Worm (Caenorhabditis elegans): Measurements from ENCODE around the gene nhr-30.

Gene nhr-30

ce11 chrV:9074360-9074834, 29.4 kb downstream of the nhr-30 start (continued):
- TF ChIP-seq nhr-6 (tag; optimal IDR thresholded peaks at IDR 0.05): peak; percentile 36
- TF ChIP-seq C34F6.9 (tag; optimal IDR thresholded peaks at IDR 0.05): no peak
- peak; percentile 7 for TF ChIP-seq blmp-1 (tag; optimal IDR thresholded peaks at IDR 0.05; ENCODE audit: insufficient read depth)
- no peak for TF ChIP-seq nhr-11 (tag; optimal IDR thresholded peaks at IDR 0.05)
- TF ChIP-seq sma-3 (GFP tag; optimal IDR thresholded peaks at IDR 0.05): peak; percentile 46
- TF ChIP-seq sma-9 (GFP tag; optimal IDR thresholded peaks at IDR 0.05): peak; percentile 35
- TF ChIP-seq sma-9 (tag; optimal IDR thresholded peaks at IDR 0.05): no peak
- TF ChIP-seq nhr-23 (tag; optimal IDR thresholded peaks at IDR 0.05): no peak
- TF ChIP-seq Y55F3AM.14 (GFP tag; optimal IDR thresholded peaks at IDR 0.05): no peak
- TF ChIP-seq gmeb-1 (tag; optimal IDR thresholded peaks at IDR 0.05): no peak
- TF ChIP-seq mbf-1 (tag; optimal IDR thresholded peaks at IDR 0.05): no peak
- TF ChIP-seq unc-55 (GFP tag; optimal IDR thresholded peaks at IDR 0.05): no peak
- TF ChIP-seq ZK546.5 (tag; optimal IDR thresholded peaks at IDR 0.05): no peak
- TF ChIP-seq skn-1 (tag; optimal IDR thresholded peaks at IDR 0.05): no peak
- TF ChIP-seq ama-1 (optimal IDR thresholded peaks at IDR 0.05): peak; percentile 73
- no peak for TF ChIP-seq lin-11 (tag; optimal IDR thresholded peaks at IDR 0.05)
- TF ChIP-seq fos-1 (tag; optimal IDR thresholded peaks at IDR 0.05): no peak
- TF ChIP-seq crh-2 (tag; optimal IDR thresholded peaks at IDR 0.05): peak; percentile 38
- TF ChIP-seq nhr-21 (tag; optimal IDR thresholded peaks at IDR 0.05): peak; percentile 13

DNA sequence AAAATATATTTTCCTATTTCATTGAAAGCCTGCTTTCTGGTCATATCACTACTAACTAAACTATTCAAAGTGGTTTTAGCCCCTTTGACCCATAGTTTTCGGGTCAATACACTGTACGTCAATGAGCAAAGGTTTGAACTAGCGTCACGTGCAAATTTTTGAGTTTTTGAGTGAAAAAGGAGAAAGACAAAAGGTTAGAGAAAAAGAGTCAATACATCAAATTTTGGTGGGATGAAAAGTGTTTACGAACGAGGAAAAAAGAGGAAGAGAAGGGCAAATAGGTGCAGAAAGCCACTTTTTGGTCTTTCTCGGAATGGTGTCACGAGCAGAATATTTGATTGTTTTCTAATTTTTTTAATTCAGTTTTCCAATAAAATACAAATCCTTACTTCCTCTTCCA, 30.9 kb downstream of the nhr-30 start:
- TF ChIP-seq mdl-1 (tag; optimal IDR thresholded peaks at IDR 0.05) (peak; percentile 13 to 17), ama-1 (optimal IDR thresholded peaks at IDR 0.05) (peak; percentile 24), nhr-129 (tag; optimal IDR thresholded peaks at IDR 0.05) (peak; percentile 54), sem-4 (tag; optimal IDR thresholded peaks at IDR 0.05) (no peak), unc-55 (GFP tag; optimal IDR thresholded peaks at IDR 0.05) (peak; percentile 15), sma-3 (GFP tag; optimal IDR thresholded peaks at IDR 0.05) (no peak), nhr-11 (tag; optimal IDR thresholded peaks at IDR 0.05) (no peak), mab-5 (tag; optimal IDR thresholded peaks at IDR 0.05) (no peak), ZK546.5 (tag; optimal IDR thresholded peaks at IDR 0.05) (no peak), peb-1 (tag; optimal IDR thresholded peaks at IDR 0.05) (no peak), R02D3.7 (tag; optimal IDR thresholded peaks at IDR 0.05) (no peak), ztf-4 (tag; optimal IDR thresholded peaks at IDR 0.05) (no peak), lin-39 (tag; optimal IDR thresholded peaks at IDR 0.05) (no peak), elt-1 (tag; optimal IDR thresholded peaks at IDR 0.05) (no peak), sma-9 (GFP tag; optimal IDR thresholded peaks at IDR 0.05) (peak; percentile 60), sma-9 (tag; optimal IDR thresholded peaks at IDR 0.05) (no peak), lin-11 (tag; optimal IDR thresholded peaks at IDR 0.05) (no peak), crh-2 (tag; optimal IDR thresholded peaks at IDR 0.05) (peak; percentile 2), ceh-16 (tag; optimal IDR thresholded peaks at IDR 0.05) (no peak), F13H6.1 (tag; optimal IDR thresholded peaks at IDR 0.05) (peak; percentile 38)

ce11 chrV:9076273-9076672, 31.3 kb downstream of the nhr-30 start, which contains the start of gene T27E4.7:
T27E4.7 (minus strand) TSS chrV:9076322.
- TF ChIP-seq blmp-1 (tag; optimal IDR thresholded peaks at IDR 0.05; ENCODE audit: insufficient read depth) (no peak), unc-39 (tag; optimal IDR thresholded peaks at IDR 0.05) (no peak)

DNA sequence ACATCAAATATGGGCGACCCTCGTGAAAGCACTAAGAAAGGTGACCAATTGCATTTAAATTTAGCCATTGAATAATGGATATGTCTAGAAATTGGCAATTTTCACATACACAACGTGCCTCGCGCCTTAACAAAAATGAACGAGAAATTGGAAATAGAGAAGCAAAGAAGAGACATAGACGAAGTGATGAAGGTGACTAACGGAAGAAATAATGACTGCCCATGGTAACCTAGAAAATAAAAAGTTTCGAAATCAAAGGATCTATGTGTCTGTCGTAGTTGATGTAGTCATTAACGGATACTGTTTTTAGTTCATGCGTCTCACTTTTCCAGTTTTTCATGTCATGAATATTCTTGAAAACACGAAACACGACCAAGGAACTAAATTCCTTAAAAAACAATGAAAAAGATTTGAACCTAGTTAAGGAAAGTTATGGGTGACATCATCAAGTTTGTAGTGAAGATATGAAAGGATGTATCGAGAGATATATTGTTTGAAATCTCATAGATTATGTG, 33.2 kb downstream of the nhr-30 start:
- TF ChIP-seq nhr-25 (tag; optimal IDR thresholded peaks at IDR 0.05): peak; percentile 6
- TF ChIP-seq lin-13 (GFP tag; optimal IDR thresholded peaks at IDR 0.05): no peak
- TF ChIP-seq sma-9 (GFP tag; optimal IDR thresholded peaks at IDR 0.05): no peak
- TF ChIP-seq sma-9 (tag; optimal IDR thresholded peaks at IDR 0.05): no peak
- no peak for TF ChIP-seq lsy-2 (tag; optimal IDR thresholded peaks at IDR 0.05)

ce11 chrV:9078815-9079525, 34.0 kb downstream of the nhr-30 start:
- TF ChIP-seq R02D3.7 (tag; optimal IDR thresholded peaks at IDR 0.05) (no peak), unc-62 (GFP tag; optimal IDR thresholded peaks at IDR 0.05) (no peak), ztf-4 (tag; optimal IDR thresholded peaks at IDR 0.05) (no peak), gmeb-1 (tag; optimal IDR thresholded peaks at IDR 0.05) (peak; percentile 18), nhr-77 (tag; optimal IDR thresholded peaks at IDR 0.05) (no peak), elt-3 (tag; optimal IDR thresholded peaks at IDR 0.05) (no peak), ztf-11 (tag; optimal IDR thresholded peaks at IDR 0.05) (no peak), dmd-4 (tag; optimal IDR thresholded peaks at IDR 0.05) (no peak), egl-27 (tag; optimal IDR thresholded peaks at IDR 0.05) (peak; percentile 3), alr-1 (tag; optimal IDR thresholded peaks at IDR 0.05) (no peak), mdl-1 (tag; optimal IDR thresholded peaks at IDR 0.05) (peak in 1 of 2 experiments; percentile 10), crh-2 (tag; optimal IDR thresholded peaks at IDR 0.05) (peak; percentile 9), nhr-21 (tag; optimal IDR thresholded peaks at IDR 0.05) (peak; percentile 5), fos-1 (tag; optimal IDR thresholded peaks at IDR 0.05) (peak; percentile 83), skn-1 (tag; optimal IDR thresholded peaks at IDR 0.05) (peak; percentile 42), ceh-82 (tag; optimal IDR thresholded peaks at IDR 0.05) (no peak), sma-9 (GFP tag; optimal IDR thresholded peaks at IDR 0.05) (peak; percentile 48), sma-9 (tag; optimal IDR thresholded peaks at IDR 0.05) (no peak), nhr-237 (tag; optimal IDR thresholded peaks at IDR 0.05) (no peak), nhr-25 (tag; optimal IDR thresholded peaks at IDR 0.05) (peak; percentile 12), blmp-1 (tag; optimal IDR thresholded peaks at IDR 0.05; ENCODE audit: insufficient read depth) (peak; percentile 69), F13H6.1 (tag; optimal IDR thresholded peaks at IDR 0.05) (peak; percentile 57)
